Worm (Caenorhabditis elegans): Measurements from ENCODE around the gene zipt-2.2.

zipt-2.2 gene

DNA sequence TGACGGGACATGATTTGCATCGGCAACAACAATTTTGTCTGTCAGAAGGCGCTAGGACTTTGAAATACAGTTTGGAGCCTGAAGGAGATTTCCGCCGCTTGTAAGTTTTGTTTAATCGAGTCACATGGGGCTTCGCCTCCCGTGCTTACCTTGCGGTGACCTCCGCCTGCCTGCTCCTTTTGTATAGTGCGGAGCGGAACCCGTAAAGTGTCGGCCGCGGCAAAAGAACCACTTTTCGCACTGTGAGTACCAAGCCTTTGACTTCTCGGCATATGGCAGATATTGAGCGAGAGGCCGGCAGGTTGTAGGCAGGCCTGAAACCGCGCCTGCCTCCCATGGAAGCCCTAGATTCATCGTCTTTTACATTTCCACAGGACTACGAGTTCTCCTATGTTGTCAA, 30.8 kb upstream of the zipt-2.2 start:
- TF ChIP-seq tra-4 (tag; optimal IDR thresholded peaks at IDR 0.05): no peak
- TF ChIP-seq tbx-37 (GFP tag; conservative IDR thresholded peaks at IDR 0.05): no peak
- no peak for TF ChIP-seq sea-1 (GFP tag; conservative IDR thresholded peaks at IDR 0.05)
- TF ChIP-seq tbx-11 (GFP tag; IDR thresholded peaks at IDR 0.05): no peak
- TF ChIP-seq ets-7 (tag; optimal IDR thresholded peaks at IDR 0.05): no peak
- TF ChIP-seq ceh-13 (GFP tag; optimal IDR thresholded peaks at IDR 0.05): no peak
- TF ChIP-seq pes-1 (GFP tag; IDR thresholded peaks at IDR 0.05): no peak
- no peak for TF ChIP-seq ceh-36 (tag; optimal IDR thresholded peaks at IDR 0.05)
- no peak for TF ChIP-seq hmg-4 (GFP tag; optimal IDR thresholded peaks at IDR 0.05)
- TF ChIP-seq scrt-1 (GFP tag; IDR thresholded peaks at IDR 0.05): no peak

- TF ChIP-seq tbx-37 (GFP tag; conservative IDR thresholded peaks at IDR 0.05) (no peak), flt-1 (GFP tag; IDR thresholded peaks at IDR 0.05) (no peak), hnd-1 (tag; optimal IDR thresholded peaks at IDR 0.05) (no peak), hmbx-1 (tag; optimal IDR thresholded peaks at IDR 0.05) (no peak), ets-7 (tag; optimal IDR thresholded peaks at IDR 0.05) (no peak), F13C5.2 (tag; optimal IDR thresholded peaks at IDR 0.05) (no peak), pes-1 (GFP tag; IDR thresholded peaks at IDR 0.05) (no peak), hmg-4 (GFP tag; optimal IDR thresholded peaks at IDR 0.05) (no peak), ceh-36 (tag; optimal IDR thresholded peaks at IDR 0.05) (no peak), ceh-13 (GFP tag; optimal IDR thresholded peaks at IDR 0.05) (no peak), ama-1 (optimal IDR thresholded peaks at IDR 0.05) (no peak), scrt-1 (GFP tag; IDR thresholded peaks at IDR 0.05) (no peak), aly-1 (tag; optimal IDR thresholded peaks at IDR 0.05) (no peak), tra-4 (tag; optimal IDR thresholded peaks at IDR 0.05) (no peak)
These were observed 30.1 kb upstream of the zipt-2.2 start, which contains the start of gene F36A4.5 for ce11 chrIV:4265224-4265623. Gene F36A4.5, plus strand, starts transcription at chrIV:4265524.

DNA sequence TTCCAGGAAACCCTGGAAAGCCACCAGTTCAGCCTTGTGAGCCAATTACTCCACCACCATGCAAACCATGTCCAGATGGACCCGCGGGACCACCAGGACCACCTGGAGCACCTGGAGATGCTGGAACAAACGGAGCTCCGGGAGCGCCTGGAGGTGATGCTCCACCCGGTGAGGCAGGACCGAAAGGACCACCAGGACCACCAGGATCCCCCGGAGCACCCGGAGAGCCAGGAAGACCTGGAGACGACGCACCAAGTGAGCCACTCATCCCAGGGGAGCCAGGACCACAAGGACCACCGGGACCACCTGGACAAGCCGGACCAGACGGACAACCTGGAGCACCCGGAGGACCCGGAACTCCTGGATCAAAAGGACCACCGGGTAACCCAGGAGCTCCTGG, 29.5 kb upstream of the zipt-2.2 start:
- TF ChIP-seq pes-1 (GFP tag; IDR thresholded peaks at IDR 0.05) (no peak), aly-1 (tag; optimal IDR thresholded peaks at IDR 0.05) (no peak)

DNA sequence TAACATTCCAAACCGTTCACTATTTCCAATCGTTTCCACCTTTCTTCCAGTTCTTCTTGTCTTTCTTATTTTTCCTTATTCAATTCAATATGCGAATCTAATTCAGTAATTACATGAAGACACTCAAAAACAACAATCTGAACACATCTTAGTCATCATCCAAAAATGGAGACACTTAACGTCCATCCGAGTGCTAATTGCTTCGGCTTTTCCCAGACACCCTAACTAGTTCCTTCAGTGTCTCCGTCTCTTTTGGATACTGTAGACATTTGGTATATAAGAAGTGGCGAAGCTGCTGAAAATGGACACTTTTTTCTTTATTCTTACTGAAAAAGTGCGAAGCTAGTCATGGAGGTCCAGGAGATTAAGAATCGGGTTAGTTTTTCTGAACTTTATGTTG, 27.8 kb upstream of the zipt-2.2 start, which contains the start of gene col-33:
col-33 (plus strand) TSS at position 301 of the 400 bp plus-strand sequence.
- TF ChIP-seq pes-1 (GFP tag; IDR thresholded peaks at IDR 0.05): no peak
- TF ChIP-seq flt-1 (GFP tag; IDR thresholded peaks at IDR 0.05): no peak
- no peak for TF ChIP-seq scrt-1 (GFP tag; IDR thresholded peaks at IDR 0.05)
- TF ChIP-seq ama-1 (optimal IDR thresholded peaks at IDR 0.05): no peak
- TF ChIP-seq ceh-13 (GFP tag; optimal IDR thresholded peaks at IDR 0.05): no peak

ce11 chrIV:4259433-4259832, 24.3 kb upstream of the zipt-2.2 start:
- TF ChIP-seq flt-1 (GFP tag; IDR thresholded peaks at IDR 0.05) (no peak), tbx-37 (GFP tag; conservative IDR thresholded peaks at IDR 0.05) (no peak), tra-4 (tag; optimal IDR thresholded peaks at IDR 0.05) (no peak), hnd-1 (tag; optimal IDR thresholded peaks at IDR 0.05) (no peak), ceh-13 (GFP tag; optimal IDR thresholded peaks at IDR 0.05) (no peak), ama-1 (optimal IDR thresholded peaks at IDR 0.05) (no peak), B0310.2 (tag; optimal IDR thresholded peaks at IDR 0.05) (no peak), sea-1 (GFP tag; conservative IDR thresholded peaks at IDR 0.05) (no peak), pes-1 (GFP tag; IDR thresholded peaks at IDR 0.05) (no peak), scrt-1 (GFP tag; IDR thresholded peaks at IDR 0.05) (no peak)

ce11 chrIV:4254989-4255582, 19.9 kb upstream of the zipt-2.2 start:
- TF ChIP-seq ama-1 (optimal IDR thresholded peaks at IDR 0.05): no peak
- TF ChIP-seq tbx-11 (GFP tag; IDR thresholded peaks at IDR 0.05): no peak
- TF ChIP-seq aly-1 (tag; optimal IDR thresholded peaks at IDR 0.05): peak; percentile 1
- no peak for TF ChIP-seq flt-1 (GFP tag; IDR thresholded peaks at IDR 0.05)
- TF ChIP-seq ceh-36 (tag; optimal IDR thresholded peaks at IDR 0.05): no peak

DNA sequence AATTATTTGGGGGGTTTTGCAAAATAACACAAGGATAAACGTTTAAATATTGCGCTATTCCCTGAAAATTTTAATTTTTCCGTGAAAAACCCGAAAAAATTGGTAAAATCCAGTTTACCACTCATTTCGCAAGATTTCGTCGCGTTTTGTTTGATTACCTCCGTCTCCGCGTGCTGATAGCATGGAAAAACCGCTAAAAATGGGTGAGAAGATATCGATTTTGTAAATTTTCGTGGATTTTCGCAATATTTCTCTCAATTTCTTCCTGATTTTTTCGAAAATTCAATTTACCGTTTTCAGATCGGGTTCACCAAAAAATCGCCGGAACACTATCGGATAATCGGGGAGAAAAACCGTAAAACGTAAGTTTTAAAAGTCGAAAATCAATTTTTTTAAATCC, 12.6 kb upstream of the zipt-2.2 start, which contains the start of gene ama-1:
ama-1 (plus strand) TSS at position 301 of the 400 bp plus-strand sequence.
- TF ChIP-seq hmg-4 (GFP tag; optimal IDR thresholded peaks at IDR 0.05) (no peak), ets-7 (tag; optimal IDR thresholded peaks at IDR 0.05) (no peak), ceh-13 (GFP tag; optimal IDR thresholded peaks at IDR 0.05) (no peak), tbx-11 (GFP tag; IDR thresholded peaks at IDR 0.05) (no peak), ama-1 (optimal IDR thresholded peaks at IDR 0.05) (no peak), sea-1 (GFP tag; conservative IDR thresholded peaks at IDR 0.05) (no peak), B0310.2 (tag; optimal IDR thresholded peaks at IDR 0.05) (no peak), tra-4 (tag; optimal IDR thresholded peaks at IDR 0.05) (no peak), flt-1 (GFP tag; IDR thresholded peaks at IDR 0.05) (no peak), ceh-36 (tag; optimal IDR thresholded peaks at IDR 0.05) (no peak), aly-1 (tag; optimal IDR thresholded peaks at IDR 0.05) (no peak), hmbx-1 (tag; optimal IDR thresholded peaks at IDR 0.05) (no peak), scrt-1 (GFP tag; IDR thresholded peaks at IDR 0.05) (no peak), hnd-1 (tag; optimal IDR thresholded peaks at IDR 0.05) (no peak), pes-1 (GFP tag; IDR thresholded peaks at IDR 0.05) (no peak), F13C5.2 (tag; optimal IDR thresholded peaks at IDR 0.05) (no peak), tbx-37 (GFP tag; conservative IDR thresholded peaks at IDR 0.05) (no peak)

DNA sequence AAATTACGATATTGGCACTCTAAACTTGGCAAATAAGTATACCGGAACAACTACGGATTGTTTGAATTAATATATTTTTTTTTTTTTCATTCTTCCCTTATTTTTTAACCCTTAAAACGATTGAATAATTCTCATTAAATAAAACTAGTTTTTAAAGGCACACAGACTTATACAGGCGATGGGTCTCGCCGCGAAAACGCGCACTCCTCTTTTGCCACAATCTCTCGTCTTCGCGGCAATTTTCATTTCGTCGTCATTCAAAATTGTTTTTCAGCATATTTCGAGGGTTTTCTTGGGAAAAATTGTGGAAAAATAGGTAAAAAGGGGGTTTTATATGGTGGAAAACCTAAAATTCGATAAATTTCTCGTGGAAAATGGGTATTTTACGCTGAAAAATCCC, 12.2 kb upstream of the zipt-2.2 start:
- TF ChIP-seq tbx-37 (GFP tag; conservative IDR thresholded peaks at IDR 0.05) (no peak), F13C5.2 (tag; optimal IDR thresholded peaks at IDR 0.05) (peak; percentile 18)

ce11 chrIV:4246493-4246892, 11.3 kb upstream of the zipt-2.2 start, which contains the start of gene ttr-20:
Gene ttr-20, plus strand, starts transcription at chrIV:4246793.
- TF ChIP-seq F13C5.2 (tag; optimal IDR thresholded peaks at IDR 0.05): no peak
- no peak for TF ChIP-seq hmbx-1 (tag; optimal IDR thresholded peaks at IDR 0.05)
- no peak for TF ChIP-seq ama-1 (optimal IDR thresholded peaks at IDR 0.05)
- no peak for TF ChIP-seq hmg-4 (GFP tag; optimal IDR thresholded peaks at IDR 0.05)
- TF ChIP-seq aly-1 (tag; optimal IDR thresholded peaks at IDR 0.05): no peak
- TF ChIP-seq ceh-36 (tag; optimal IDR thresholded peaks at IDR 0.05): no peak
- TF ChIP-seq ceh-13 (GFP tag; optimal IDR thresholded peaks at IDR 0.05): no peak
- no peak for TF ChIP-seq scrt-1 (GFP tag; IDR thresholded peaks at IDR 0.05)
- no peak for TF ChIP-seq hnd-1 (tag; optimal IDR thresholded peaks at IDR 0.05)
- TF ChIP-seq tbx-37 (GFP tag; conservative IDR thresholded peaks at IDR 0.05): no peak
- TF ChIP-seq ets-7 (tag; optimal IDR thresholded peaks at IDR 0.05): no peak
- no peak for TF ChIP-seq pes-1 (GFP tag; IDR thresholded peaks at IDR 0.05)
- TF ChIP-seq flt-1 (GFP tag; IDR thresholded peaks at IDR 0.05): no peak
- TF ChIP-seq B0310.2 (tag; optimal IDR thresholded peaks at IDR 0.05): no peak
- no peak for TF ChIP-seq tra-4 (tag; optimal IDR thresholded peaks at IDR 0.05)
